Worm (Caenorhabditis elegans) whole organism, young adult: Measurements from ENCODE around the gene str-246.
A peak's percentile ranks its signal among the peaks of the same experiment; 100 is the strongest.

Experiments
- C06A6.2 ChIP-seq: fragments of 200-800 bp; sonication (Bioruptor generic); conservative IDR thresholded peaks from 2 replicates; pipeline ENCODE4 v1.3.6; 2022; ENCODE audit warnings: missing genetic modification characterization, missing compliant biosample characterization
- C17E4.6 ChIP-seq: fragments of 200-800 bp; sonication (Bioruptor generic); IDR thresholded peaks from 2 replicates; pipeline ENCODE4 v1.3.6; 2022; ENCODE audit warnings: missing genetic modification reagents, missing genetic modification characterization, missing compliant biosample characterization
- F10E7.11 ChIP-seq: sonication (generic microtip); optimal IDR thresholded peaks from 2 replicates; lab custom pipeline; 2017; ENCODE audit warnings: mild to moderate bottlenecking, missing genetic modification characterization, moderate library complexity, missing compliant biosample characterization
- F33H1.4 ChIP-seq: fragments of 200-800 bp; sonication (Bioruptor generic); IDR thresholded peaks from 2 replicates; pipeline ENCODE4 v1.3.6; 2022; ENCODE audit warnings: missing genetic modification reagents, missing genetic modification characterization, missing compliant biosample characterization
- F37B4.10 ChIP-seq: fragments of 200-800 bp; sonication (Bioruptor generic); IDR thresholded peaks from 2 replicates; pipeline ENCODE4 v1.3.6; 2022; ENCODE audit warnings: missing genetic modification characterization, missing compliant biosample characterization
- F57C9.4 ChIP-seq: sonication (generic microtip); optimal IDR thresholded peaks from 2 replicates; lab custom pipeline; 2017; ENCODE audit warnings: mild to moderate bottlenecking, missing genetic modification characterization, missing compliant biosample characterization
- K12H6.12 ChIP-seq: fragments of 200-800 bp; sonication (Bioruptor generic); optimal IDR thresholded peaks from 2 replicates; lab custom pipeline; 2018; ENCODE audit warnings: mild to moderate bottlenecking, missing genetic modification characterization, missing compliant biosample characterization
- Y53G8AR.9 ChIP-seq: fragments of 200-800 bp; sonication (Bioruptor generic); conservative IDR thresholded peaks from 2 replicates; pipeline ENCODE4 v1.3.6; 2022; ENCODE audit warnings: missing genetic modification reagents, missing genetic modification characterization, missing compliant biosample characterization
- Y67H2A.10 ChIP-seq: fragments of 200-800 bp; sonication (Bioruptor generic); conservative IDR thresholded peaks from 2 replicates; pipeline ENCODE4 v1.3.6; 2022; ENCODE audit warnings: missing genetic modification reagents, missing genetic modification characterization, missing compliant biosample characterization
- akir-1 ChIP-seq: fragments of 200-800 bp; sonication (Bioruptor generic); optimal IDR thresholded peaks from 2 replicates; lab custom pipeline; 2018; ENCODE audit warnings: mild to moderate bottlenecking, missing genetic modification characterization, moderate library complexity, missing compliant biosample characterization
- attf-3 ChIP-seq: fragments of 200-800 bp; sonication (Bioruptor generic); conservative IDR thresholded peaks from 2 replicates; pipeline ENCODE4 v1.3.6; 2022; ENCODE audit warnings: missing genetic modification reagents, missing genetic modification characterization, missing compliant biosample characterization
- attf-5 ChIP-seq: fragments of 200-800 bp; sonication (Bioruptor generic); optimal IDR thresholded peaks from 2 replicates; lab custom pipeline; 2018; ENCODE audit warnings: mild to moderate bottlenecking, missing genetic modification characterization, missing compliant biosample characterization
- cebp-1 ChIP-seq, 2 experiments: fragments of 200-800 bp in 1 of 2; sonication (Bioruptor generic) in 1 of 2; sonication (generic microtip) in 1 of 2; IDR thresholded peaks in 1 of 2; optimal IDR thresholded peaks in 1 of 2; 2 replicates each; pipeline versions ENCODE4 v1.3.6 to Lab custom; 2017 to 2022; ENCODE audit warnings: missing compliant biosample characterization in 2 of 2, missing genetic modification characterization in 2 of 2, mild to moderate bottlenecking in 1 of 2, missing genetic modification reagents in 1 of 2, moderate library complexity in 1 of 2
- ceh-100 ChIP-seq: fragments of 200-800 bp; sonication (Bioruptor generic); IDR thresholded peaks from 2 replicates; pipeline ENCODE4 v1.3.6; 2022; ENCODE audit warnings: missing genetic modification reagents, missing genetic modification characterization, missing compliant biosample characterization
- ceh-91 ChIP-seq: fragments of 200-800 bp; sonication (Bioruptor generic); IDR thresholded peaks from 2 replicates; pipeline ENCODE4 v1.3.6; 2022; ENCODE audit warnings: missing genetic modification reagents, missing genetic modification characterization, missing compliant biosample characterization
- dox-1 ChIP-seq: fragments of 200-800 bp; sonication (Bioruptor generic); IDR thresholded peaks from 2 replicates; pipeline ENCODE4 v1.3.6; 2022; ENCODE audit warnings: missing genetic modification reagents, missing genetic modification characterization, missing compliant biosample characterization
- egl-18 ChIP-seq: fragments of 200-800 bp; sonication (Bioruptor generic); IDR thresholded peaks from 2 replicates; pipeline ENCODE4 v1.3.6; 2022; ENCODE audit warnings: missing genetic modification reagents, missing genetic modification characterization, missing compliant biosample characterization
- egl-44 ChIP-seq: fragments of 200-800 bp; sonication (Bioruptor generic); IDR thresholded peaks from 2 replicates; pipeline ENCODE4 v1.3.6; 2022; ENCODE audit warnings: missing genetic modification reagents, missing genetic modification characterization, missing compliant biosample characterization
- ekl-4 ChIP-seq: fragments of 200-800 bp; sonication (Bioruptor generic); IDR thresholded peaks from 2 replicates; pipeline ENCODE4 v1.3.6; 2022; ENCODE audit warnings: missing genetic modification reagents, missing genetic modification characterization, missing compliant biosample characterization
- ets-4 ChIP-seq: fragments of 200-800 bp; sonication (Bioruptor generic); optimal IDR thresholded peaks from 2 replicates; lab custom pipeline; 2018; ENCODE audit warnings: mild to moderate bottlenecking, missing genetic modification characterization, missing compliant biosample characterization
- lag-1 ChIP-seq: fragments of 200-800 bp; sonication (Bioruptor generic); IDR thresholded peaks from 2 replicates; pipeline ENCODE4 v1.3.6; 2022; ENCODE audit warnings: missing genetic modification reagents, missing genetic modification characterization, missing compliant biosample characterization
- let-607 ChIP-seq, 2 experiments: fragments of 200-800 bp in 1 of 2; sonication (Bioruptor generic) in 1 of 2; sonication (generic microtip) in 1 of 2; optimal IDR thresholded peaks; 2 replicates each; lab custom pipeline; 2016 to 2018; ENCODE audit warnings: mild to moderate bottlenecking in 2 of 2, missing compliant biosample characterization in 2 of 2, missing genetic modification characterization in 2 of 2, moderate library complexity in 2 of 2, missing genotype in 1 of 2
- lin-35 ChIP-seq, 3 experiments: fragments of 150-350 bp in 2 of 3; sonication (generic microtip) in 1 of 3; optimal IDR thresholded peaks; 2 replicates each; lab custom pipeline; 2014 to 2018; ENCODE audit warnings: missing biosample characterization in 3 of 3, missing genetic modification characterization in 3 of 3, missing genetic modification reagents in 3 of 3
- lin-40 ChIP-seq: sonication (generic microtip); optimal IDR thresholded peaks from 2 replicates; lab custom pipeline; 2016; ENCODE audit warnings: missing genetic modification characterization, mild to moderate bottlenecking, missing compliant biosample characterization, missing genotype, missing genetic modification reagents
- lin-54 ChIP-seq: fragments of 200-800 bp; sonication (Bioruptor generic); optimal IDR thresholded peaks from 2 replicates; lab custom pipeline; 2018; ENCODE audit warnings: mild to moderate bottlenecking, missing genetic modification characterization, missing compliant biosample characterization
- lsl-1 ChIP-seq: fragments of 200-800 bp; sonication (Bioruptor generic); optimal IDR thresholded peaks from 2 replicates; lab custom pipeline; 2018; ENCODE audit warnings: mild to moderate bottlenecking, missing genetic modification characterization, moderate library complexity, missing compliant biosample characterization
- madf-10 ChIP-seq: sonication (generic microtip); optimal IDR thresholded peaks from 2 replicates; lab custom pipeline; 2016; ENCODE audit warnings: mild to moderate bottlenecking, missing genetic modification characterization, missing compliant biosample characterization
- madf-3 ChIP-seq: fragments of 200-800 bp; sonication (Bioruptor generic); IDR thresholded peaks from 2 replicates; pipeline ENCODE4 v1.3.6; 2022; ENCODE audit warnings: missing genetic modification reagents, missing genetic modification characterization, missing compliant biosample characterization
- madf-6 ChIP-seq: fragments of 200-800 bp; sonication (Bioruptor generic); IDR thresholded peaks from 2 replicates; pipeline ENCODE4 v1.3.6; 2022; ENCODE audit warnings: missing genetic modification reagents, missing genetic modification characterization, missing compliant biosample characterization
- mcd-1 ChIP-seq: fragments of 200-800 bp; sonication (Bioruptor generic); IDR thresholded peaks from 2 replicates; pipeline ENCODE4 v1.3.6; 2022; ENCODE audit warnings: missing genetic modification reagents, missing genetic modification characterization, missing compliant biosample characterization
- nfya-2 ChIP-seq: fragments of 200-800 bp; sonication (Bioruptor generic); IDR thresholded peaks from 2 replicates; pipeline ENCODE4 v1.3.6; 2022; ENCODE audit warnings: missing genetic modification reagents, missing genetic modification characterization, missing compliant biosample characterization
- nfyb-1 ChIP-seq: fragments of 200-800 bp; sonication (Bioruptor generic); IDR thresholded peaks from 2 replicates; pipeline ENCODE4 v1.3.6; 2022; ENCODE audit warnings: missing genetic modification reagents, missing genetic modification characterization, missing compliant biosample characterization
- nhr-90 ChIP-seq: sonication (generic microtip); optimal IDR thresholded peaks from 2 replicates; lab custom pipeline; 2016; ENCODE audit warnings: missing genotype, mild to moderate bottlenecking, missing genetic modification characterization, missing compliant biosample characterization
- pbrm-1 ChIP-seq: fragments of 200-800 bp; sonication (Bioruptor generic); IDR thresholded peaks from 2 replicates; pipeline ENCODE4 v1.3.6; 2022; ENCODE audit warnings: missing genetic modification reagents, missing genetic modification characterization, missing compliant biosample characterization
- rcor-1 ChIP-seq: fragments of 200-800 bp; sonication (Bioruptor generic); IDR thresholded peaks from 2 replicates; pipeline ENCODE4 v1.3.6; 2022; ENCODE audit warnings: missing genetic modification reagents, missing genetic modification characterization, missing compliant biosample characterization
- repo-1 ChIP-seq: sonication (generic microtip); optimal IDR thresholded peaks from 2 replicates; lab custom pipeline; 2017; ENCODE audit warnings: mild to moderate bottlenecking, missing genetic modification characterization, missing compliant biosample characterization
- snpc-1.3 ChIP-seq: sonication (generic microtip); optimal IDR thresholded peaks from 2 replicates; lab custom pipeline; 2017; ENCODE audit warnings: missing genetic modification characterization, mild to moderate bottlenecking, missing compliant biosample characterization, antibody characterized with exemption, moderate library complexity, missing genotype, missing genetic modification reagents; ENCODE audit not compliant: insufficient read depth
- snpc-4 ChIP-seq, 5 experiments: fragments of 150-350 bp in 1 of 5; sonication (generic microtip) in 4 of 5; optimal IDR thresholded peaks; 2 replicates each; lab custom pipeline; 2014 to 2018; ENCODE audit warnings: missing genetic modification characterization in 5 of 5, missing biosample characterization in 3 of 5, antibody characterized with exemption in 2 of 5, mild to moderate bottlenecking in 2 of 5, missing compliant biosample characterization in 2 of 5, missing genotype in 2 of 5, moderate library complexity in 2 of 5, missing genetic modification reagents in 1 of 5
- sptf-2 ChIP-seq: fragments of 200-800 bp; sonication (Bioruptor generic); optimal IDR thresholded peaks from 2 replicates; lab custom pipeline; 2018; ENCODE audit warnings: mild to moderate bottlenecking, missing genetic modification characterization, missing compliant biosample characterization
- tbx-9 ChIP-seq: sonication (generic microtip); optimal IDR thresholded peaks from 2 replicates; lab custom pipeline; 2016; ENCODE audit warnings: borderline replicate concordance, missing genetic modification characterization, inconsistent platforms, missing compliant biosample characterization
- zfh-2 ChIP-seq: fragments of 200-800 bp; sonication (Bioruptor generic); conservative IDR thresholded peaks from 2 replicates; pipeline ENCODE4 v1.3.6; 2022; ENCODE audit warnings: missing genetic modification reagents, missing genetic modification characterization, missing compliant biosample characterization
- ztf-26 ChIP-seq: sonication (generic microtip); optimal IDR thresholded peaks from 2 replicates; lab custom pipeline; 2017; ENCODE audit warnings: missing genetic modification characterization, missing compliant biosample characterization
- ztf-28 ChIP-seq: fragments of 200-800 bp; sonication (Bioruptor generic); IDR thresholded peaks from 2 replicates; pipeline ENCODE4 v1.3.6; 2022; ENCODE audit warnings: missing genetic modification reagents, missing genetic modification characterization, missing compliant biosample characterization

str-246 gene

DNA sequence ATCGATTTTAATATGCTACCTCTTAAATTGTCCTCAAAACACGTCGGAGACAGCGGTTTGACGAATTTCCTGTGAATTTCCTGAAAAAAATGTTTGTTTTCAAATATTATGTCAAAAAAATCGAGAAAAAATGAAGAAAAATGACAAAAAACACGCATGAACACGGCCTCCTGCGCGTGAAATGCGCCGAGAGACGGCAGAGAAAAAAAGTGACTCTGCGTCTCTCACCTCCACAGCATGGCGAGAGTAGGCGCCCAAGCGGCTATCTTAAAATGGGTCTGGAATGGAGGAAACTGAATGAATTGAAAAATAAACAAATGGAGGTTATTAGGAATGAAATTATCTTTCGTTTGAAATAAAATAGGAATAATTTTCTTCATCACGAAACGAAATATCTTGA is 33.3 kb downstream of the str-246 start (continued):
- 0 out of 2 replicates have a peak, but pooled peaks have one; percentile 28 for TF ChIP-seq nfyb-1
- peak; percentile 63 for TF ChIP-seq ztf-26
- peak; percentile 71 for TF ChIP-seq ekl-4 (GFP tag; lab: Robert Waterston, UW)
- TF ChIP-seq F57C9.4, result no peak
- peak; percentile 61 for TF ChIP-seq attf-5 (GFP tag; lab: Kevin White, UChicago)
- no peak for TF ChIP-seq lin-35 (GFP tag; optimal IDR thresholded peaks at IDR 0.05; lab: Kevin White, UChicago)
- no peak for TF ChIP-seq nfya-2 (GFP tag; lab: Robert Waterston, UW)
- TF ChIP-seq egl-44 (GFP tag; lab: Robert Waterston, UW), result no peak
- peak; percentile 78 for TF ChIP-seq lin-54
- TF ChIP-seq madf-3, result 0 out of 2 replicates have a peak, but pooled peaks have one; percentile 56
- peak; percentile 54 for TF ChIP-seq K12H6.12 (tag; lab: Kevin White, UChicago)
- TF ChIP-seq Y53G8AR.9 (GFP tag; lab: Robert Waterston, UW), result peak; percentile 62; the same call in 1 of the 2 replicates
- no peak for TF ChIP-seq cebp-1 (GFP tag; IDR thresholded peaks at IDR 0.05; lab: Robert Waterston, UW)
- TF ChIP-seq cebp-1 (tag; optimal IDR thresholded peaks at IDR 0.05; lab: Kevin White, UChicago), result peak; percentile 68
- no peak for TF ChIP-seq egl-18 (GFP tag; lab: Robert Waterston, UW)
- TF ChIP-seq F33H1.4 (GFP tag; lab: Robert Waterston, UW), result peak; percentile 51; the same call in 1 of the 2 replicates
- no peak for TF ChIP-seq C06A6.2 (GFP tag; lab: Robert Waterston, UW)
- TF ChIP-seq madf-6 (GFP tag; lab: Robert Waterston, UW), result peak; percentile 63
- TF ChIP-seq ceh-91, result peak; percentile 44; the same call in 1 of the 2 replicates
- peak; percentile 88 for TF ChIP-seq ceh-100
- no peak for TF ChIP-seq Y67H2A.10 (GFP tag; lab: Robert Waterston, UW)
- TF ChIP-seq sptf-2 (GFP tag; lab: Kevin White, UChicago), result no peak
- TF ChIP-seq ztf-28 (GFP tag; lab: Robert Waterston, UW), result 0 out of 2 replicates have a peak, but pooled peaks have one; percentile 9
- TF ChIP-seq let-607 (tag; optimal IDR thresholded peaks at IDR 0.05; lab: Kevin White, UChicago), result peak in 1 of 2 experiments; percentile 22
- TF ChIP-seq snpc-4 (GFP tag; optimal IDR thresholded peaks at IDR 0.05; lab: Kevin White, UChicago), result no peak
- peak; percentile 0 to 64 (median 44) for TF ChIP-seq snpc-4 (tag; optimal IDR thresholded peaks at IDR 0.05; lab: Kevin White, UChicago)
- 0 out of 2 replicates have a peak, but pooled peaks have one; percentile 39 for TF ChIP-seq attf-3 (GFP tag; lab: Robert Waterston, UW)
- TF ChIP-seq F37B4.10, result 0 out of 2 replicates have a peak, but pooled peaks have one; percentile 56
- peak; percentile 91 for TF ChIP-seq mcd-1
- no peak for TF ChIP-seq ets-4 (GFP tag; lab: Kevin White, UChicago)
- no peak for TF ChIP-seq lag-1 (GFP tag; lab: Robert Waterston, UW)
- peak; percentile 36 for TF ChIP-seq repo-1 (tag; lab: Kevin White, UChicago)
- TF ChIP-seq dox-1, result peak; percentile 83
- peak; percentile 53 for TF ChIP-seq lsl-1
- TF ChIP-seq C17E4.6, result 0 out of 2 replicates have a peak, but pooled peaks have one; percentile 25

DNA sequence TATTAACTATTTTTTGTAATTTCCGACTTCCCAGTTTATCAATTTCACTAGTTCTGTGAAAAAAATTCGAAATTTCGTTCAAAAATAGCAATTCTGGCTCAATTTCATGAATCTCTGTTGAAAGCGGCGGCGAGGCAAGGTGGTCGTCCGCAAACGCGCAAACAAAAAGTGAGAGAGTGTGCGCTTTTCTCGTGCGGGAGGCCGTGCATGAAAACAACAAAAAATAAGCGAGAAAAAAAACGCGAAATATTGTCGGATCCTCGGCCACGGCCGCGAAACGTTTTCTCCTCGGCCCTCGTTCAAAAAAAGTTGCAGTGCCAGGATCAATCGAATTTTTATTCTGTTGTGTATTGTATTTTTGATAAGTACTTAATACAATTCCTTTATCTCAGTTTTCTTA is 35.2 kb downstream of the str-246 start:
- peak; percentile 87 for TF ChIP-seq attf-5 (GFP tag; lab: Kevin White, UChicago)
- TF ChIP-seq F10E7.11, result no peak
- TF ChIP-seq mcd-1, result peak; percentile 89
- TF ChIP-seq F33H1.4 (GFP tag; lab: Robert Waterston, UW), result 0 out of 2 replicates have a peak, but pooled peaks have one; percentile 24
- peak; percentile 49; the same call in 1 of the 2 replicates for TF ChIP-seq pbrm-1
- no peak for TF ChIP-seq tbx-9 (tag; lab: Kevin White, UChicago)
- peak; percentile 90 for TF ChIP-seq dox-1
- TF ChIP-seq nhr-90, result no peak
- 0 out of 2 replicates have a peak, but pooled peaks have one; percentile 15 for TF ChIP-seq rcor-1 (GFP tag; lab: Robert Waterston, UW)
- 0 out of 2 replicates have a peak, but pooled peaks have one; percentile 38 for TF ChIP-seq ekl-4 (GFP tag; lab: Robert Waterston, UW)
- TF ChIP-seq snpc-1.3 (tag; lab: Kevin White, UChicago), result no peak
- TF ChIP-seq snpc-4 (GFP tag; optimal IDR thresholded peaks at IDR 0.05; lab: Kevin White, UChicago), result no peak
- TF ChIP-seq snpc-4 (tag; optimal IDR thresholded peaks at IDR 0.05; lab: Kevin White, UChicago), result peak in 3 of 4 experiments; percentile 22 to 42 (median 33)
- TF ChIP-seq repo-1 (tag; lab: Kevin White, UChicago), result no peak
- TF ChIP-seq madf-10 (tag; lab: Kevin White, UChicago), result peak; percentile 9
- TF ChIP-seq lsl-1, result peak; percentile 22
- peak; percentile 52; the same call in 1 of the 2 replicates for TF ChIP-seq ztf-28 (GFP tag; lab: Robert Waterston, UW)
- TF ChIP-seq nfyb-1, result 0 out of 2 replicates have a peak, but pooled peaks have one; percentile 61
- TF ChIP-seq zfh-2 (GFP tag; lab: Robert Waterston, UW), result peak; percentile 81
- peak; percentile 59; the same call in 1 of the 2 replicates for TF ChIP-seq Y53G8AR.9 (GFP tag; lab: Robert Waterston, UW)
- no peak for TF ChIP-seq akir-1 (GFP tag; lab: Kevin White, UChicago)
- TF ChIP-seq lin-40, result peak; percentile 49
